Worm (Caenorhabditis elegans) whole organism, L1 larva: ENCODE data around the gene aptf-4.
A peak's percentile ranks its signal among the peaks of the same experiment; 100 is the strongest.

Experiments used
- C04F5.9 ChIP-seq: sonication (generic microtip); optimal IDR thresholded peaks from 2 replicates; lab custom pipeline; 2016; ENCODE audit warnings: missing genetic modification characterization, missing compliant biosample characterization
- F16B12.6 ChIP-seq: fragments of 150-350 bp; optimal IDR thresholded peaks from 2 replicates; lab custom pipeline; 2014; ENCODE audit warnings: missing biosample characterization, missing genetic modification characterization
- aha-1 ChIP-seq: fragments of 150-350 bp; optimal IDR thresholded peaks from 2 replicates; lab custom pipeline; 2014; ENCODE audit warnings: missing biosample characterization, missing genetic modification characterization
- alr-1 ChIP-seq: fragments of 200-800 bp; sonication (Bioruptor generic); optimal IDR thresholded peaks from 2 replicates; lab custom pipeline; 2018; ENCODE audit warnings: borderline replicate concordance, mild to moderate bottlenecking, missing genetic modification characterization, missing compliant biosample characterization
- aly-2 ChIP-seq: fragments of 150-350 bp; optimal IDR thresholded peaks from 2 replicates; lab custom pipeline; 2014; ENCODE audit warnings: missing biosample characterization, missing genetic modification characterization
- ama-1 ChIP-seq: fragments of 150-350 bp; optimal IDR thresholded peaks from 2 replicates; lab custom pipeline; 2014
- blmp-1 ChIP-seq: fragments of 150-350 bp; optimal IDR thresholded peaks from 2 replicates; lab custom pipeline; 2014; ENCODE audit warnings: missing biosample characterization, missing genetic modification characterization
- ceh-63 ChIP-seq: fragments of 200-800 bp; sonication (Bioruptor generic); optimal IDR thresholded peaks from 2 replicates; lab custom pipeline; 2018; ENCODE audit warnings: mild to moderate bottlenecking, missing genetic modification characterization, missing compliant biosample characterization
- ceh-8 ChIP-seq: fragments of 200-800 bp; sonication (Bioruptor generic); optimal IDR thresholded peaks from 2 replicates; lab custom pipeline; 2018; ENCODE audit warnings: mild to moderate bottlenecking, missing genetic modification characterization, moderate library complexity, missing compliant biosample characterization
- ceh-82 ChIP-seq, 3 experiments: fragments of 150-350 bp in 1 of 3; sonication (generic microtip) in 2 of 3; optimal IDR thresholded peaks; 2 replicates each; lab custom pipeline; 2014 to 2017; ENCODE audit warnings: missing biosample characterization in 3 of 3, missing genetic modification characterization in 3 of 3
- ces-1 ChIP-seq: fragments of 150-350 bp; optimal IDR thresholded peaks from 2 replicates; lab custom pipeline; 2014; ENCODE audit warnings: missing biosample characterization, missing genetic modification reagents, missing genetic modification characterization
- ets-5 ChIP-seq: fragments of 200-800 bp; sonication (Bioruptor generic); IDR thresholded peaks from 2 replicates; pipeline ENCODE4 v1.3.6; 2022; ENCODE audit warnings: missing genetic modification characterization, missing compliant biosample characterization
- fkh-10 ChIP-seq: sonication (generic microtip); optimal IDR thresholded peaks from 2 replicates; lab custom pipeline; 2017; ENCODE audit warnings: missing biosample characterization, missing genetic modification reagents, missing genetic modification characterization
- fkh-4 ChIP-seq: sonication (generic microtip); optimal IDR thresholded peaks from 2 replicates; lab custom pipeline; 2016; ENCODE audit warnings: missing compliant biosample characterization, missing genetic modification characterization, borderline replicate concordance
- fos-1 ChIP-seq: fragments of 150-350 bp; optimal IDR thresholded peaks from 2 replicates; lab custom pipeline; 2014; ENCODE audit warnings: missing biosample characterization, missing genetic modification characterization
- hlh-17 ChIP-seq: fragments of 200-800 bp; sonication (Bioruptor generic); optimal IDR thresholded peaks from 2 replicates; lab custom pipeline; 2018; ENCODE audit warnings: missing genetic modification characterization, mild to moderate bottlenecking, missing compliant biosample characterization, moderate library complexity, borderline replicate concordance
- hpl-2 ChIP-seq: fragments of 150-350 bp; optimal IDR thresholded peaks from 2 replicates; lab custom pipeline; 2014; ENCODE audit warnings: missing biosample characterization, missing genetic modification reagents, missing genetic modification characterization
- isw-1 ChIP-seq: fragments of 200-800 bp; sonication (Bioruptor generic); IDR thresholded peaks from 2 replicates; pipeline ENCODE4 v1.3.6; 2022; ENCODE audit warnings: missing genetic modification characterization, missing compliant biosample characterization
- lin-13 ChIP-seq: fragments of 150-350 bp; optimal IDR thresholded peaks from 2 replicates; lab custom pipeline; 2014; ENCODE audit warnings: missing biosample characterization, missing genetic modification reagents, missing genetic modification characterization
- lin-15B ChIP-seq: fragments of 150-350 bp; sonication (generic microtip); optimal IDR thresholded peaks from 3 replicates; lab custom pipeline; 2014; ENCODE audit warnings: missing biosample characterization, missing genetic modification characterization
- lin-39 ChIP-seq: fragments of 150-350 bp; optimal IDR thresholded peaks from 2 replicates; lab custom pipeline; 2014; ENCODE audit warnings: missing biosample characterization, missing genetic modification reagents, missing genetic modification characterization
- lir-3 ChIP-seq: sonication (generic microtip); optimal IDR thresholded peaks from 2 replicates; lab custom pipeline; 2016; ENCODE audit warnings: mild to moderate bottlenecking, missing genetic modification characterization, moderate library complexity, missing compliant biosample characterization; ENCODE audit not compliant: poor library complexity
- lsy-2 ChIP-seq, 2 experiments: fragments of 150-350 bp; optimal IDR thresholded peaks; 2 replicates each; lab custom pipeline; 2014; ENCODE audit warnings: missing biosample characterization in 2 of 2, missing genetic modification characterization in 2 of 2
- mef-2 ChIP-seq: fragments of 150-350 bp; optimal IDR thresholded peaks from 2 replicates; lab custom pipeline; 2014; ENCODE audit warnings: missing biosample characterization, missing genetic modification characterization
- nhr-11 ChIP-seq: fragments of 150-350 bp; optimal IDR thresholded peaks from 2 replicates; lab custom pipeline; 2014; ENCODE audit warnings: missing biosample characterization, missing genetic modification characterization
- nhr-19 ChIP-seq: fragments of 200-800 bp; sonication (Bioruptor generic); conservative IDR thresholded peaks from 2 replicates; pipeline ENCODE4 v1.3.6; 2022; ENCODE audit warnings: missing genetic modification characterization, missing compliant biosample characterization
- nhr-47 ChIP-seq: sonication (generic microtip); optimal IDR thresholded peaks from 2 replicates; lab custom pipeline; 2016; ENCODE audit warnings: mild to moderate bottlenecking, missing genetic modification characterization, moderate library complexity, missing compliant biosample characterization
- nhr-71 ChIP-seq: sonication (generic microtip); optimal IDR thresholded peaks from 2 replicates; lab custom pipeline; 2016; ENCODE audit warnings: mild to moderate bottlenecking, missing genetic modification characterization, moderate library complexity, missing compliant biosample characterization
- nhr-77 ChIP-seq: fragments of 150-350 bp; optimal IDR thresholded peaks from 2 replicates; lab custom pipeline; 2014; ENCODE audit warnings: missing biosample characterization, missing genetic modification characterization
- nhr-85 ChIP-seq: sonication (generic microtip); peaks from one replicate; lab custom pipeline; 2016; ENCODE audit warnings: missing genetic modification characterization, inconsistent platforms, missing compliant biosample characterization
- nhr-90 ChIP-seq: sonication (generic microtip); optimal IDR thresholded peaks from 2 replicates; lab custom pipeline; 2016; ENCODE audit warnings: mild to moderate bottlenecking, missing genetic modification characterization, missing compliant biosample characterization; ENCODE audit not compliant: poor library complexity
- pag-3 ChIP-seq: sonication (generic microtip); optimal IDR thresholded peaks from 2 replicates; lab custom pipeline; 2017; ENCODE audit warnings: missing genetic modification characterization, mild to moderate bottlenecking, missing compliant biosample characterization, antibody characterized with exemption, borderline replicate concordance; ENCODE audit not compliant: insufficient read depth
- pqm-1 ChIP-seq: sonication (generic microtip); optimal IDR thresholded peaks from 3 replicates; lab custom pipeline; 2017; ENCODE audit warnings: missing biosample characterization, missing genetic modification characterization
- skn-1 ChIP-seq: fragments of 150-350 bp; optimal IDR thresholded peaks from 2 replicates; lab custom pipeline; 2014; ENCODE audit warnings: missing biosample characterization, missing genetic modification characterization
- sptf-1 ChIP-seq: fragments of 150-350 bp; optimal IDR thresholded peaks from 2 replicates; lab custom pipeline; 2014; ENCODE audit warnings: missing biosample characterization, missing genetic modification characterization
- swsn-7 ChIP-seq: sonication (generic microtip); optimal IDR thresholded peaks from 2 replicates; lab custom pipeline; 2016; ENCODE audit warnings: missing genetic modification characterization, missing compliant biosample characterization
- tlp-1 ChIP-seq: fragments of 150-350 bp; optimal IDR thresholded peaks from 2 replicates; lab custom pipeline; 2014; ENCODE audit warnings: missing biosample characterization, missing genetic modification characterization
- unc-130 ChIP-seq: fragments of 150-350 bp; optimal IDR thresholded peaks from 2 replicates; lab custom pipeline; 2017; ENCODE audit warnings: missing biosample characterization, missing genetic modification characterization, inconsistent platforms
- unc-30 ChIP-seq: sonication (generic microtip); optimal IDR thresholded peaks from 2 replicates; lab custom pipeline; 2017; ENCODE audit warnings: missing biosample characterization, missing genetic modification characterization
- unc-86 ChIP-seq: sonication (generic microtip); optimal IDR thresholded peaks from 2 replicates; lab custom pipeline; 2016; ENCODE audit warnings: missing genetic modification characterization, missing compliant biosample characterization
- unc-98 ChIP-seq: fragments of 200-800 bp; sonication (Bioruptor generic); IDR thresholded peaks from 2 replicates; pipeline ENCODE4 v1.3.6; 2022; ENCODE audit warnings: missing genetic modification characterization, missing compliant biosample characterization
- vab-15 ChIP-seq: sonication (generic microtip); optimal IDR thresholded peaks from 2 replicates; lab custom pipeline; 2017; ENCODE audit warnings: missing genotype, mild to moderate bottlenecking, missing genetic modification characterization, missing compliant biosample characterization
- zag-1 ChIP-seq: fragments of 150-350 bp; optimal IDR thresholded peaks from 2 replicates; lab custom pipeline; 2014; ENCODE audit warnings: missing biosample characterization, missing genetic modification characterization
- ztf-11 ChIP-seq, 2 experiments: sonication (generic microtip); optimal IDR thresholded peaks; 2 replicates each; lab custom pipeline; 2016 to 2017; ENCODE audit warnings: missing genetic modification characterization in 2 of 2, missing biosample characterization in 1 of 2, missing compliant biosample characterization in 1 of 2
- ztf-4 ChIP-seq: fragments of 150-350 bp; optimal IDR thresholded peaks from 2 replicates; lab custom pipeline; 2014; ENCODE audit warnings: missing biosample characterization, missing genetic modification characterization

aptf-4 gene

ce11 chrII:8593840-8594625, 3.2 kb downstream of the aptf-4 start, which contains the start of gene aptf-3:
TSS of gene aptf-3 (plus strand) at chrII:8594190.
- TF ChIP-seq lin-13 (GFP tag; lab: Kevin White, UChicago) (no peak), ceh-63 (GFP tag; lab: Kevin White, UChicago) (no peak), hlh-17 (GFP tag; lab: Kevin White, UChicago) (no peak), ztf-11 (tag; optimal IDR thresholded peaks at IDR 0.05; lab: Kevin White, UChicago) (no peak), lin-39 (tag; lab: Kevin White, UChicago) (no peak), hpl-2 (GFP tag; lab: Kevin White, UChicago) (no peak), vab-15 (no peak), alr-1 (no peak), C04F5.9 (tag; lab: Kevin White, UChicago) (no peak), nhr-85 (tag; lab: Kevin White, UChicago) (no peak), ama-1 (lab: Kevin White, UChicago) (no peak), mef-2 (tag; lab: Kevin White, UChicago) (no peak)

- TF ChIP-seq mef-2 (tag; lab: Kevin White, UChicago) (no peak), blmp-1 (peak; percentile 26)
Observed at ce11 chrII:8599214-8599613, 8.4 kb downstream of the aptf-4 start, which contains the start of gene F28C6.5. TSS of gene F28C6.5 (plus strand) at chrII:8599514.

ce11 chrII:8600165-8600564, 9.4 kb downstream of the aptf-4 start, which contains the start of gene pigg-1:
TSS of gene pigg-1 (minus strand) at chrII:8600265.
- TF ChIP-seq fos-1 (tag; lab: Kevin White, UChicago) (no peak), nhr-11 (tag; lab: Kevin White, UChicago) (no peak), pqm-1 (no peak), lir-3 (tag; lab: Kevin White, UChicago) (no peak), ceh-82 (tag; optimal IDR thresholded peaks at IDR 0.05; lab: Kevin White, UChicago) (no peak), swsn-7 (tag; lab: Kevin White, UChicago) (no peak), ceh-8 (GFP tag; lab: Kevin White, UChicago) (no peak)

ce11 chrII:8602337-8602944, 11.7 kb downstream of the aptf-4 start, which contains the start of the genes cpf-1 and rpl-26:
TSS of gene cpf-1 (minus strand) at chrII:8602440.
TSS of gene rpl-26 (plus strand) at chrII:8602785.
- no peak for TF ChIP-seq sptf-1 (tag; lab: Kevin White, UChicago)
- peak; percentile 53 for TF ChIP-seq swsn-7 (tag; lab: Kevin White, UChicago)
- TF ChIP-seq pag-3 (tag; lab: Kevin White, UChicago): no peak
- TF ChIP-seq vab-15: no peak
- peak; percentile 38; the same call in 1 of the 2 replicates for TF ChIP-seq isw-1
- TF ChIP-seq unc-86: peak; percentile 26
- peak; percentile 29 for TF ChIP-seq lin-15B (tag; lab: Kevin White, UChicago)
- peak; percentile 70 to 93 for TF ChIP-seq lsy-2 (tag; optimal IDR thresholded peaks at IDR 0.05; lab: Kevin White, UChicago)
- no peak for TF ChIP-seq aha-1 (tag; lab: Kevin White, UChicago)
- TF ChIP-seq skn-1 (tag; lab: Kevin White, UChicago): peak; percentile 58
- TF ChIP-seq nhr-77: peak; percentile 37
- peak; percentile 44 for TF ChIP-seq nhr-47 (tag; lab: Kevin White, UChicago)
- no peak for TF ChIP-seq ztf-4 (tag; lab: Kevin White, UChicago)
- peak; percentile 12 for TF ChIP-seq lin-13 (GFP tag; lab: Kevin White, UChicago)
- TF ChIP-seq aly-2 (tag; lab: Kevin White, UChicago): no peak
- TF ChIP-seq F16B12.6 (tag; lab: Kevin White, UChicago): peak; percentile 73
- no peak for TF ChIP-seq ets-5
- TF ChIP-seq tlp-1 (tag; lab: Kevin White, UChicago): no peak
- peak; percentile 38 for TF ChIP-seq nhr-19 (GFP tag; lab: Robert Waterston, UW)
- peak; percentile 48 for TF ChIP-seq nhr-85 (tag; lab: Kevin White, UChicago)
- TF ChIP-seq unc-30 (tag; lab: Kevin White, UChicago): no peak
- TF ChIP-seq unc-130: peak; percentile 56
- peak; percentile 70 for TF ChIP-seq nhr-71
- TF ChIP-seq ceh-8 (GFP tag; lab: Kevin White, UChicago): no peak
- no peak for TF ChIP-seq unc-98
- TF ChIP-seq ces-1 (GFP tag; lab: Kevin White, UChicago): no peak
- TF ChIP-seq fkh-4 (tag; lab: Kevin White, UChicago): no peak
- no peak for TF ChIP-seq nhr-90 (tag; lab: Kevin White, UChicago)
- TF ChIP-seq fkh-10 (GFP tag; lab: Kevin White, UChicago): no peak
- no peak for TF ChIP-seq zag-1 (tag; lab: Kevin White, UChicago)
